Fruit fly (Drosophila melanogaster) whole organism, embryonic: ENCODE data around the gene Bgb.

Experiments
- Antp ChIP-seq: fragments of 200-800 bp; sonication (Bioruptor generic); optimal IDR thresholded peaks from 3 replicates; lab custom pipeline; 2016; ENCODE audit warnings: missing biosample characterization, missing genetic modification characterization
- Bdp1 ChIP-seq: fragments of 200-800 bp; sonication (Bioruptor generic); optimal IDR thresholded peaks from 3 replicates; lab custom pipeline; 2016; ENCODE audit warnings: missing biosample characterization, missing genetic modification characterization
- Blimp-1 ChIP-seq: fragments of 200-800 bp; sonication (Bioruptor generic); optimal IDR thresholded peaks from 3 replicates; lab custom pipeline; 2018; ENCODE audit warnings: missing biosample characterization, missing genetic modification characterization, mild to moderate bottlenecking, moderate library complexity, missing genetic modification reagents
- CG10274 ChIP-seq: fragments of 200-800 bp; sonication (Bioruptor generic); optimal IDR thresholded peaks from 3 replicates; lab custom pipeline; 2017; ENCODE audit warnings: missing biosample characterization, mild to moderate bottlenecking, missing genetic modification characterization
- CG11696 ChIP-seq: fragments of 200-800 bp; sonication (Bioruptor generic); IDR thresholded peaks from 2 replicates; pipeline ENCODE4 v1.3.6; 2022; ENCODE audit warnings: missing biosample characterization, missing genetic modification characterization
- CG14965 ChIP-seq: fragments of 200-800 bp; sonication (Bioruptor generic); optimal IDR thresholded peaks from 2 replicates; lab custom pipeline; 2016; ENCODE audit warnings: missing biosample characterization, missing genetic modification characterization, borderline replicate concordance
- CG15514 ChIP-seq: fragments of 200-800 bp; sonication (Bioruptor generic); optimal IDR thresholded peaks from 3 replicates; lab custom pipeline; 2017; ENCODE audit warnings: missing biosample characterization, missing genetic modification characterization, mild to moderate bottlenecking, moderate library complexity, missing genetic modification reagents
- CG17186 ChIP-seq: fragments of 200-800 bp; sonication (Bioruptor generic); optimal IDR thresholded peaks from 3 replicates; lab custom pipeline; 2017; ENCODE audit warnings: missing biosample characterization, missing genetic modification reagents, missing genetic modification characterization
- CG17359 ChIP-seq: fragments of 200-800 bp; sonication (Bioruptor generic); optimal IDR thresholded peaks from 3 replicates; lab custom pipeline; 2018; ENCODE audit warnings: missing biosample characterization, mild to moderate bottlenecking, missing genetic modification characterization, moderate library complexity
- CG17568 ChIP-seq: fragments of 200-800 bp; sonication (Bioruptor generic); optimal IDR thresholded peaks from 2 replicates; lab custom pipeline; 2018; ENCODE audit warnings: missing biosample characterization, mild to moderate bottlenecking, missing genetic modification characterization, moderate library complexity
- CG1792 ChIP-seq: fragments of 200-800 bp; sonication (Bioruptor generic); optimal IDR thresholded peaks from 2 replicates; lab custom pipeline; 2016; ENCODE audit warnings: missing biosample characterization, missing genetic modification characterization
- CG18599 ChIP-seq: fragments of 200-800 bp; sonication (Bioruptor generic); optimal IDR thresholded peaks from 3 replicates; lab custom pipeline; 2017; ENCODE audit warnings: missing biosample characterization, missing genetic modification characterization, mild to moderate bottlenecking, moderate library complexity, missing genetic modification reagents
- CG30431 ChIP-seq: fragments of 200-800 bp; sonication (Bioruptor generic); optimal IDR thresholded peaks from 2 replicates; lab custom pipeline; 2017; ENCODE audit warnings: missing biosample characterization, missing genetic modification characterization
- CG31224 ChIP-seq: fragments of 200-800 bp; sonication (Bioruptor generic); IDR thresholded peaks from 2 replicates; pipeline ENCODE4 v1.3.6; 2022; ENCODE audit warnings: missing biosample characterization, missing genetic modification characterization
- CG31388 ChIP-seq: fragments of 200-800 bp; sonication (Bioruptor generic); optimal IDR thresholded peaks from 2 replicates; lab custom pipeline; 2016; ENCODE audit warnings: missing biosample characterization, missing genetic modification characterization
- CG34422 ChIP-seq: fragments of 200-800 bp; sonication (Bioruptor generic); IDR thresholded peaks from 3 replicates; pipeline ENCODE4 v1.3.6; 2022; ENCODE audit warnings: missing biosample characterization, missing genetic modification characterization
- CG4424 ChIP-seq: fragments of 200-800 bp; sonication (Bioruptor generic); optimal IDR thresholded peaks from 3 replicates; lab custom pipeline; 2016; ENCODE audit warnings: missing biosample characterization, missing genetic modification characterization
- CG7786 ChIP-seq: fragments of 200-800 bp; sonication (Bioruptor generic); optimal IDR thresholded peaks from 2 replicates; lab custom pipeline; 2016; ENCODE audit warnings: missing biosample characterization, missing genetic modification characterization
- CG8290 ChIP-seq, 3 experiments: fragments of 200-800 bp; sonication (Bioruptor generic); optimal IDR thresholded peaks; 2 replicates each; lab custom pipeline; 2016 to 2019; ENCODE audit warnings: missing biosample characterization in 3 of 3, missing genetic modification characterization in 3 of 3, mild to moderate bottlenecking in 2 of 3, moderate library complexity in 1 of 3
- CG9437 ChIP-seq: fragments of 200-800 bp; sonication (Bioruptor generic); optimal IDR thresholded peaks from 2 replicates; lab custom pipeline; 2018; ENCODE audit warnings: missing biosample characterization, mild to moderate bottlenecking, missing genetic modification characterization
- Dad ChIP-seq: fragments of 200-800 bp; sonication (Bioruptor generic); optimal IDR thresholded peaks from 3 replicates; lab custom pipeline; 2016; ENCODE audit warnings: missing biosample characterization, missing genetic modification characterization
- Dll ChIP-seq: fragments of 200-800 bp; sonication (Bioruptor generic); IDR thresholded peaks from 4 replicates; pipeline ENCODE4 v1.3.6; 2022; ENCODE audit warnings: missing biosample characterization, missing genetic modification characterization; ENCODE audit not compliant: partially characterized antibody
- E2f2 ChIP-seq: fragments of 200-800 bp; sonication (Bioruptor generic); IDR thresholded peaks from 2 replicates; pipeline ENCODE4 v1.3.6; 2022; ENCODE audit warnings: missing biosample characterization, missing genetic modification characterization
- Elba2 ChIP-seq: fragments of 200-800 bp; sonication (Bioruptor generic); optimal IDR thresholded peaks from 3 replicates; lab custom pipeline; 2016; ENCODE audit warnings: missing biosample characterization, missing genetic modification characterization
- Ets97D ChIP-seq: fragments of 200-800 bp; sonication (Bioruptor generic); optimal IDR thresholded peaks from 3 replicates; lab custom pipeline; 2016; ENCODE audit warnings: missing biosample characterization, missing genetic modification characterization
- Hand ChIP-seq: fragments of 200-800 bp; sonication (Bioruptor generic); optimal IDR thresholded peaks from 2 replicates; lab custom pipeline; 2017; ENCODE audit warnings: mild to moderate bottlenecking, missing biosample characterization, missing genetic modification reagents, missing genetic modification characterization
- Neu2 ChIP-seq: fragments of 200-800 bp; sonication (Bioruptor generic); optimal IDR thresholded peaks from 3 replicates; lab custom pipeline; 2016; ENCODE audit warnings: missing biosample characterization, missing genetic modification characterization, borderline replicate concordance
- Nf-YC ChIP-seq: fragments of 200-800 bp; optimal IDR thresholded peaks from 3 replicates; lab custom pipeline; 2019; ENCODE audit warnings: missing biosample characterization, mild to moderate bottlenecking, missing genetic modification characterization, moderate library complexity
- PHDP ChIP-seq: fragments of 200-800 bp; sonication (Bioruptor generic); optimal IDR thresholded peaks from 3 replicates; lab custom pipeline; 2018; ENCODE audit warnings: missing biosample characterization, mild to moderate bottlenecking, missing genetic modification characterization, moderate library complexity
- Poxn ChIP-seq: fragments of 200-800 bp; sonication (Bioruptor generic); IDR thresholded peaks from 2 replicates; pipeline ENCODE4 v1.3.6; 2022; ENCODE audit warnings: missing biosample characterization, missing genetic modification characterization
- Rx ChIP-seq: fragments of 200-800 bp; sonication (Bioruptor generic); IDR thresholded peaks from 2 replicates; pipeline ENCODE4 v1.3.6; 2022; ENCODE audit warnings: missing biosample characterization, missing genetic modification characterization
- Trl ChIP-seq, 3 experiments: fragments of >200 bp in 2 of 3; fragments of 200-800 bp in 1 of 3; sonication (Bioruptor generic) in 1 of 3; optimal IDR thresholded peaks; 2 replicates in 1 of 3; 3 replicates in 2 of 3; lab custom pipeline; 2016 to 2017; ENCODE audit warnings: missing biosample characterization in 1 of 3, missing genetic modification characterization in 1 of 3
- Usf ChIP-seq: fragments of 200-800 bp; sonication (Bioruptor generic); optimal IDR thresholded peaks from 2 replicates; lab custom pipeline; 2017; ENCODE audit warnings: missing genotype, missing biosample characterization, missing genetic modification characterization
- ab ChIP-seq: fragments of 200-800 bp; sonication (Bioruptor generic); optimal IDR thresholded peaks from 2 replicates; lab custom pipeline; 2016; ENCODE audit warnings: missing biosample characterization, missing genetic modification characterization
- caup ChIP-seq: fragments of 200-800 bp; sonication (Bioruptor generic); optimal IDR thresholded peaks from 3 replicates; lab custom pipeline; 2017; ENCODE audit warnings: missing biosample characterization, mild to moderate bottlenecking, missing genetic modification characterization, moderate library complexity; ENCODE audit not compliant: severe bottlenecking
- cg ChIP-seq: fragments of 200-800 bp; sonication (Bioruptor generic); optimal IDR thresholded peaks from 3 replicates; lab custom pipeline; 2019; ENCODE audit warnings: missing biosample characterization, mild to moderate bottlenecking, missing genetic modification characterization, moderate library complexity
- dmrt11E ChIP-seq: fragments of 200-800 bp; sonication (Bioruptor generic); optimal IDR thresholded peaks from 3 replicates; lab custom pipeline; 2018; ENCODE audit warnings: missing biosample characterization, mild to moderate bottlenecking, missing genetic modification characterization, moderate library complexity
- fd3F ChIP-seq: fragments of 200-800 bp; sonication (Bioruptor generic); optimal IDR thresholded peaks from 2 replicates; lab custom pipeline; 2018; ENCODE audit warnings: missing biosample characterization, mild to moderate bottlenecking, missing genetic modification characterization, moderate library complexity
- her ChIP-seq: fragments of 200-800 bp; sonication (Bioruptor generic); optimal IDR thresholded peaks from 2 replicates; lab custom pipeline; 2016; ENCODE audit warnings: missing biosample characterization, missing genetic modification characterization
- pita ChIP-seq: fragments of 200-800 bp; sonication (Bioruptor generic); optimal IDR thresholded peaks from 2 replicates; lab custom pipeline; 2017; ENCODE audit warnings: missing biosample characterization, mild to moderate bottlenecking, missing genetic modification characterization
- pzg ChIP-seq: fragments of 200-800 bp; sonication (Bioruptor generic); optimal IDR thresholded peaks from 3 replicates; lab custom pipeline; 2018; ENCODE audit warnings: missing biosample characterization, mild to moderate bottlenecking, missing genetic modification characterization, moderate library complexity
- sd ChIP-seq: fragments of 200-800 bp; sonication (Bioruptor generic); optimal IDR thresholded peaks from 3 replicates; lab custom pipeline; 2018; ENCODE audit warnings: missing biosample characterization, mild to moderate bottlenecking, missing genetic modification characterization, moderate library complexity
- sug ChIP-seq: fragments of 200-800 bp; optimal IDR thresholded peaks from 2 replicates; lab custom pipeline; 2019; ENCODE audit warnings: missing biosample characterization, mild to moderate bottlenecking, missing genetic modification characterization, moderate library complexity
- tio ChIP-seq: fragments of 200-800 bp; sonication (Bioruptor generic); optimal IDR thresholded peaks from 2 replicates; lab custom pipeline; 2017; ENCODE audit warnings: missing biosample characterization, missing genetic modification characterization, inconsistent platforms
- tll ChIP-seq, 2 experiments: fragments of 200-800 bp in 1 of 2; fragments of >200 bp in 1 of 2; sonication (Bioruptor generic) in 1 of 2; optimal IDR thresholded peaks; 2 replicates each; lab custom pipeline; 2017 to 2019; ENCODE audit warnings: missing biosample characterization in 2 of 2, missing genetic modification characterization in 2 of 2, mild to moderate bottlenecking in 1 of 2, moderate library complexity in 1 of 2
- toy ChIP-seq: fragments of 200-800 bp; sonication (Bioruptor generic); IDR thresholded peaks from 2 replicates; pipeline ENCODE4 v1.3.6; 2022; ENCODE audit warnings: missing biosample characterization, missing genetic modification characterization
- wek ChIP-seq: fragments of 200-800 bp; sonication (Bioruptor generic); optimal IDR thresholded peaks from 3 replicates; lab custom pipeline; 2018; ENCODE audit warnings: missing biosample characterization, mild to moderate bottlenecking, missing genetic modification characterization, moderate library complexity

The Bgb gene

DNA sequence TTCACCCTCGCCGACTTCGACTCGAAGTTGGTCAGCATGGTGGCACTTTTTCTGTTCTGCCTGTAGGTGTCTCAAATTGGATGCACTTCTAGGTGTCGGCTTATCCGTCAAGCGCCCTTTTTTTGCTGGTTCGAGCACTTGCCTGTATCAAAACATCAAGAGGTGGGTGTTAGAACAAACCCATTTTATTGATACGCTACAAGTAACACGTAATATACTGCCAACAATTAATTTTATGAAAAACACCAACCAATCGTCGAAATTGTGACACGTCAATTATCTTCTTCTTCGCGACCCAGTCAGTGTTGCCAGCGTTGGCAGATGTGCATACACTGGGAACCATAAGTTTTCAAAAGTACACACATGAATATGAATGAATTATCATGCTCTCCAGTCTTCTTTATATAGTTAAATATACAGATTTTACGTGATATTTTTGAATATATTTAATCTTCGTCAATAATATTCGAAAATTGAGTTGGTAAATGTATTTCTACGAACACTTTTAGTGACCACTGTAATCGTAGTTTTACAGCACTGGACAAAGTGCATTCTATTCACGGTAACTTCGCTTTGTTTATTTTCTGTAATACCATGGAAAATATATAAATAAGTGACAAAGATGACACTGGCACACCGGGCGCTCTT, 5.5 kb downstream of the Bgb start, which contains the start of the genes alphaCOP and CG13919 (continued):
- TF ChIP-seq fd3F (GFP tag; lab: Kevin White, UChicago) (peak; percentile 97), Bdp1 (GFP tag; lab: Kevin White, UChicago) (peak; percentile 88), Trl (optimal IDR thresholded peaks at IDR 0.05; lab: Kevin White, UChicago) (no peak), Trl (GFP tag; optimal IDR thresholded peaks at IDR 0.05; lab: Kevin White, UChicago) (peak; percentile 92), wek (GFP tag; lab: Kevin White, UChicago) (peak; percentile 70), CG8290 (GFP tag; optimal IDR thresholded peaks at IDR 0.05; lab: Kevin White, UChicago) (peak; percentile 97), CG8290 (tag; optimal IDR thresholded peaks at IDR 0.05; lab: Kevin White, UChicago) (peak; percentile 79 to 85), Neu2 (peak; percentile 57), cg (GFP tag; lab: Kevin White, UChicago) (no peak), pzg (GFP tag; lab: Kevin White, UChicago) (peak; percentile 55), her (GFP tag; lab: Kevin White, UChicago) (peak; percentile 69), CG31224 (peak; percentile 94), Rx (GFP tag; lab: Robert Waterston, UW) (peak; percentile 92), Blimp-1 (GFP tag; lab: Kevin White, UChicago) (peak; percentile 88), CG15514 (GFP tag; lab: Kevin White, UChicago) (peak; percentile 90), toy (GFP tag; lab: Robert Waterston, UW) (peak; percentile 92), CG4424 (GFP tag; lab: Kevin White, UChicago) (peak; percentile 96), tio (GFP tag; lab: Kevin White, UChicago) (no peak), Ets97D (peak; percentile 90), sug (tag; lab: Kevin White, UChicago) (peak; percentile 94), Usf (GFP tag; lab: Kevin White, UChicago) (peak; percentile 89), pita (GFP tag; lab: Kevin White, UChicago) (no peak), Poxn (GFP tag; lab: Robert Waterston, UW) (peak; percentile 92), CG31388 (GFP tag; lab: Kevin White, UChicago) (peak; percentile 89), CG17568 (GFP tag; lab: Kevin White, UChicago) (no peak), CG14965 (peak; percentile 47), E2f2 (peak; percentile 86), Nf-YC (tag; lab: Kevin White, UChicago) (peak; percentile 85), Dll (GFP tag; lab: Robert Waterston, UW) (peak; percentile 44; the same call in 2 of the 4 replicates), Dad (peak; percentile 84), CG1792 (GFP tag; lab: Kevin White, UChicago) (peak; percentile 75), Elba2 (GFP tag; lab: Kevin White, UChicago) (peak; percentile 87), ab (peak; percentile 90), CG17186 (GFP tag; lab: Kevin White, UChicago) (peak; percentile 76), PHDP (tag; lab: Kevin White, UChicago) (peak; percentile 97), CG18599 (peak; percentile 93), CG10274 (peak; percentile 61), dmrt11E (peak; percentile 97), CG11696 (GFP tag; lab: Robert Waterston, UW) (peak; percentile 88), sd (tag; lab: Kevin White, UChicago) (peak; percentile 88), caup (GFP tag; lab: Kevin White, UChicago) (peak; percentile 94), CG7786 (GFP tag; lab: Kevin White, UChicago) (peak; percentile 87), CG17359 (peak; percentile 95), CG34422 (peak; percentile 99), tll (GFP tag; optimal IDR thresholded peaks at IDR 0.05; lab: Kevin White, UChicago) (peak in 1 of 2 experiments; percentile 62), CG30431 (GFP tag; lab: Kevin White, UChicago) (peak; percentile 93), Antp (peak; percentile 83), Hand (GFP tag; lab: Kevin White, UChicago) (peak; percentile 91), CG9437 (GFP tag; lab: Kevin White, UChicago) (peak; percentile 94)
